Fruit fly (Drosophila melanogaster): ENCODE measurements around the gene Tap42.

The Tap42 gene

dm6 chr2L:13378488-13378964 lies 11.1 kb downstream of the Tap42 start, which contains the start of the genes CG9302 and beta'COP (continued):
- TF ChIP-seq Nf-YB (GFP tag; optimal IDR thresholded peaks at IDR 0.05): no peak
- peak; percentile 21 for TF ChIP-seq slp2 (GFP tag; optimal IDR thresholded peaks at IDR 0.05)
- TF ChIP-seq CG17568 (GFP tag; optimal IDR thresholded peaks at IDR 0.05): no peak
- TF ChIP-seq CG12155 (GFP tag; optimal IDR thresholded peaks at IDR 0.05): peak; percentile 77
- peak; percentile 52 for TF ChIP-seq CG12942 (GFP tag; optimal IDR thresholded peaks at IDR 0.05)
- peak; percentile 72; the same call in 2 of the 3 replicates for TF ChIP-seq vnd (GFP tag; IDR thresholded peaks at IDR 0.05; ENCODE audit: partially characterized antibody)
- no peak for TF ChIP-seq hkb (optimal IDR thresholded peaks at IDR 0.05)
- TF ChIP-seq hkb (GFP tag; IDR thresholded peaks at IDR 0.05): no peak
- TF ChIP-seq Oaz (GFP tag; IDR thresholded peaks at IDR 0.05): no peak
- TF ChIP-seq chn (GFP tag; optimal IDR thresholded peaks at IDR 0.05): peak; percentile 39
- TF ChIP-seq so (GFP tag; IDR thresholded peaks at IDR 0.05): no peak
- no peak for TF ChIP-seq Eip74EF (GFP tag; optimal IDR thresholded peaks at IDR 0.05)
- TF ChIP-seq YL-1 (GFP tag; optimal IDR thresholded peaks at IDR 0.05): peak; percentile 73
- no peak for TF ChIP-seq ttk (GFP tag; IDR thresholded peaks at IDR 0.05)
- peak; percentile 88 for TF ChIP-seq CoRest (tag; optimal IDR thresholded peaks at IDR 0.05)
- no peak for TF ChIP-seq sima (GFP tag; optimal IDR thresholded peaks at IDR 0.05)
- TF ChIP-seq CG10959 (GFP tag; IDR thresholded peaks at IDR 0.05): no peak
- TF ChIP-seq Antp (GFP tag; optimal IDR thresholded peaks at IDR 0.05): peak; percentile 34
- TF ChIP-seq CG2199 (GFP tag; IDR thresholded peaks at IDR 0.05): 0 out of 3 replicates have a peak, but pooled peaks have one; percentile 25
- TF ChIP-seq MTF-1 (GFP tag; optimal IDR thresholded peaks at IDR 0.05; ENCODE audit: borderline replicate concordance): no peak
- peak; percentile 31 for TF ChIP-seq CG3065 (GFP tag; optimal IDR thresholded peaks at IDR 0.05)
- TF ChIP-seq Doc3 (GFP tag; IDR thresholded peaks at IDR 0.05; ENCODE audit: partially characterized antibody): peak; percentile 57
- peak; percentile 75 for TF ChIP-seq CG7839 (tag; optimal IDR thresholded peaks at IDR 0.05)
- no peak for TF ChIP-seq CG7745 (tag; optimal IDR thresholded peaks at IDR 0.05)
- no peak for TF ChIP-seq Jarid2 (GFP tag; optimal IDR thresholded peaks at IDR 0.05)
- TF ChIP-seq ato (GFP tag; IDR thresholded peaks at IDR 0.05; ENCODE audit: partially characterized antibody): no peak
- peak; percentile 62 for TF ChIP-seq CG17359 (tag; optimal IDR thresholded peaks at IDR 0.05)
- TF ChIP-seq CG10565 (GFP tag; optimal IDR thresholded peaks at IDR 0.05): no peak
- TF ChIP-seq Atf6 (GFP tag; IDR thresholded peaks at IDR 0.05): no peak
- peak; percentile 59 for TF ChIP-seq Oli (tag; optimal IDR thresholded peaks at IDR 0.05)

dm6 chr2L:13382351-13383029 lies 15.1 kb downstream of the Tap42 start, which contains the start of gene loqs:
Gene loqs, plus strand, starts transcription at chr2L:13382652.
- TF ChIP-seq fd102C (GFP tag; optimal IDR thresholded peaks at IDR 0.05) (no peak), pros (GFP tag; optimal IDR thresholded peaks at IDR 0.05) (no peak), CG2202 (tag; optimal IDR thresholded peaks at IDR 0.05) (no peak), Mrtf (GFP tag; IDR thresholded peaks at IDR 0.05) (no peak), unc-4 (GFP tag; IDR thresholded peaks at IDR 0.05; ENCODE audit: partially characterized antibody) (peak; percentile 50; the same call in 1 of the 2 replicates), B-H1 (GFP tag; IDR thresholded peaks at IDR 0.05) (no peak), CG9932 (GFP tag; IDR thresholded peaks at IDR 0.05) (peak; percentile 55), CG4617 (GFP tag; optimal IDR thresholded peaks at IDR 0.05; ENCODE audit: borderline replicate concordance) (peak; percentile 31), vfl (GFP tag; optimal IDR thresholded peaks at IDR 0.05) (no peak), CG16863 (GFP tag; optimal IDR thresholded peaks at IDR 0.05) (no peak), CG9609 (GFP tag; optimal IDR thresholded peaks at IDR 0.05) (no peak), CG18262 (tag; optimal IDR thresholded peaks at IDR 0.05) (peak; percentile 7), Lpt (GFP tag; optimal IDR thresholded peaks at IDR 0.05) (no peak), aop (GFP tag; IDR thresholded peaks at IDR 0.05) (no peak), CG9215 (GFP tag; IDR thresholded peaks at IDR 0.05) (no peak), sisA (GFP tag; IDR thresholded peaks at IDR 0.05) (no peak), Stat92E (GFP tag; optimal IDR thresholded peaks at IDR 0.05) (no peak), Aef1 (GFP tag; IDR thresholded peaks at IDR 0.05) (no peak), CG8924 (tag; optimal IDR thresholded peaks at IDR 0.05) (peak; percentile 31), CG4282 (GFP tag; optimal IDR thresholded peaks at IDR 0.05) (no peak), sens (GFP tag) (peak; percentile 32)
